Worm (Caenorhabditis elegans): ENCODE data around the gene flp-20.

flp-20 gene

ce11 chrX:9372987-9373386, 23.3 kb upstream of the flp-20 start (continued):
- TF ChIP-seq unc-62 (GFP tag; optimal IDR thresholded peaks at IDR 0.05) (no peak), nhr-11 (tag; optimal IDR thresholded peaks at IDR 0.05) (no peak), C04F5.9 (tag; optimal IDR thresholded peaks at IDR 0.05) (no peak), rnt-1 (tag; optimal IDR thresholded peaks at IDR 0.05) (peak; percentile 69), mab-9 (GFP tag; IDR thresholded peaks at IDR 0.05) (no peak), efl-3 (GFP tag; optimal IDR thresholded peaks at IDR 0.05) (no peak), lin-39 (tag; optimal IDR thresholded peaks at IDR 0.05) (no peak), lsy-2 (tag; optimal IDR thresholded peaks at IDR 0.05) (peak in 1 of 2 experiments; percentile 25), lir-3 (tag; optimal IDR thresholded peaks at IDR 0.05; ENCODE audit: poor library complexity) (peak; percentile 49), unc-86 (tag; optimal IDR thresholded peaks at IDR 0.05) (no peak), nhr-77 (tag; optimal IDR thresholded peaks at IDR 0.05) (peak; percentile 19), unc-98 (GFP tag; IDR thresholded peaks at IDR 0.05) (no peak), pag-3 (tag; optimal IDR thresholded peaks at IDR 0.05; ENCODE audit: borderline replicate concordance, insufficient read depth) (no peak), mef-2 (tag; optimal IDR thresholded peaks at IDR 0.05) (no peak), hlh-17 (GFP tag; optimal IDR thresholded peaks at IDR 0.05; ENCODE audit: borderline replicate concordance) (no peak), nhr-20 (tag; optimal IDR thresholded peaks at IDR 0.05) (peak; percentile 55), ztf-4 (tag; optimal IDR thresholded peaks at IDR 0.05) (no peak), nhr-47 (tag; optimal IDR thresholded peaks at IDR 0.05) (peak; percentile 61), ets-5 (GFP tag; IDR thresholded peaks at IDR 0.05) (no peak), vab-15 (tag; optimal IDR thresholded peaks at IDR 0.05) (no peak), unc-130 (tag; optimal IDR thresholded peaks at IDR 0.05) (no peak), dpl-1 (GFP tag; optimal IDR thresholded peaks at IDR 0.05) (no peak), lin-13 (GFP tag; optimal IDR thresholded peaks at IDR 0.05) (no peak), lin-14 (GFP tag; optimal IDR thresholded peaks at IDR 0.05) (peak; percentile 52), skn-1 (tag; optimal IDR thresholded peaks at IDR 0.05) (no peak), ztf-11 (tag; optimal IDR thresholded peaks at IDR 0.05) (peak in 1 of 2 experiments; percentile 18), tbx-2 (tag; optimal IDR thresholded peaks at IDR 0.05) (peak; percentile 37), nhr-71 (tag; optimal IDR thresholded peaks at IDR 0.05) (peak; percentile 64), fkh-4 (tag; optimal IDR thresholded peaks at IDR 0.05; ENCODE audit: borderline replicate concordance) (no peak), tlp-1 (tag; optimal IDR thresholded peaks at IDR 0.05) (no peak), hpl-2 (GFP tag; optimal IDR thresholded peaks at IDR 0.05) (no peak), F16B12.6 (tag; optimal IDR thresholded peaks at IDR 0.05) (no peak), egl-27 (tag; optimal IDR thresholded peaks at IDR 0.05) (no peak), pqm-1 (tag; optimal IDR thresholded peaks at IDR 0.05) (no peak), unc-30 (tag; optimal IDR thresholded peaks at IDR 0.05) (no peak), blmp-1 (tag; optimal IDR thresholded peaks at IDR 0.05) (no peak), nhr-237 (tag; optimal IDR thresholded peaks at IDR 0.05) (no peak), nhr-28 (tag; optimal IDR thresholded peaks at IDR 0.05) (no peak), nhr-85 (tag) (peak; percentile 63), swsn-7 (tag; optimal IDR thresholded peaks at IDR 0.05) (peak; percentile 36)

ce11 chrX:9372221-9372620, 22.5 kb upstream of the flp-20 start:
- TF ChIP-seq nhr-71 (tag; optimal IDR thresholded peaks at IDR 0.05) (no peak), fkh-10 (GFP tag; optimal IDR thresholded peaks at IDR 0.05) (peak; percentile 1)

ce11 chrX:9369927-9370326, 20.2 kb upstream of the flp-20 start:
- TF ChIP-seq ztf-11 (tag; optimal IDR thresholded peaks at IDR 0.05) = no peak
- TF ChIP-seq ama-1 (optimal IDR thresholded peaks at IDR 0.05) = no peak
- TF ChIP-seq fkh-8 (tag; optimal IDR thresholded peaks at IDR 0.05) = no peak
